Fruit fly (Drosophila melanogaster) Kc167 (cell line): ENCODE measurements around the gene Pgd.

Experiments used
- Myc ChIP-seq: fragments of >200 bp; optimal IDR thresholded peaks from 2 replicates; lab custom pipeline; 2017; ENCODE audit warnings: missing external identifiers
- Sin3A ChIP-seq: fragments of >200 bp; optimal IDR thresholded peaks from 2 replicates; lab custom pipeline; 2018; ENCODE audit warnings: missing external identifiers
- h ChIP-seq: fragments of >200 bp; optimal IDR thresholded peaks from 3 replicates; lab custom pipeline; 2018; ENCODE audit warnings: missing external identifiers
- insv ChIP-seq: fragments of >200 bp; optimal IDR thresholded peaks from 3 replicates; lab custom pipeline; 2018; ENCODE audit warnings: missing external identifiers
- psq ChIP-seq: fragments of >200 bp; optimal IDR thresholded peaks from 2 replicates; lab custom pipeline; 2017; ENCODE audit warnings: missing external identifiers
- ttk ChIP-seq: sonication (Bioruptor generic); optimal IDR thresholded peaks from 2 replicates; lab custom pipeline; 2017; ENCODE audit warnings: missing external identifiers

Pgd gene

DNA sequence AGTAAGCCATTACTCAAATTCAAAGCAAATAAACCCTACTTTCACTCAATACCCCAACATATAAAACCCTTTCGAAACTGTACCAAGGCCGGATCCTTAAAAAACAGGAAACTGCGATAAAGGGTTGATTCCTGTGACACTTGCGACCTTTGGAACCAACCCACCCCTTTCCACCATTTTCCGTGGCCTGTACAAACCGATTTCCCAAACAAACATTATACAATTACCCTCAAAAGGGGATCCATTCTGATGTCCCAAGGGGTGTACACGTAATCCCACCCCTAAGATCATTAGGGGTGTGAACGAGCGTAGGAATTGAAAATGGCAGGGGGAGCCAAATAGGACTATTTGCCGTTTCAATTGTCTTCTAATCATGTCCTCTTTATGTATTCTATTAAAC lies 5.3 kb upstream of the Pgd start:
- TF ChIP-seq h (lab: Kevin White, UChicago) = no peak
- no peak for TF ChIP-seq psq (lab: Kevin White, UChicago)
- TF ChIP-seq Sin3A = no peak
- no peak for TF ChIP-seq insv (lab: Kevin White, UChicago)
- no peak for TF ChIP-seq Myc (lab: Kevin White, UChicago)
- TF ChIP-seq ttk (lab: Kevin White, UChicago) = no peak

dm6 chrX:2140487-2140886 lies 4.4 kb upstream of the Pgd start:
- TF ChIP-seq Sin3A = no peak
- TF ChIP-seq h (lab: Kevin White, UChicago) = no peak
- no peak for TF ChIP-seq ttk (lab: Kevin White, UChicago)
- no peak for TF ChIP-seq psq (lab: Kevin White, UChicago)
- TF ChIP-seq Myc (lab: Kevin White, UChicago) = no peak
- no peak for TF ChIP-seq insv (lab: Kevin White, UChicago)

dm6 chrX:2141159-2141853 lies 3.6 kb upstream of the Pgd start, which contains the start of gene D2hgdh:
Gene D2hgdh (plus strand): TSS chrX:2141489.
- no peak for TF ChIP-seq Sin3A

- TF ChIP-seq ttk (lab: Kevin White, UChicago) = no peak
- TF ChIP-seq psq (lab: Kevin White, UChicago) = no peak
- no peak for TF ChIP-seq insv (lab: Kevin White, UChicago)
- no peak for TF ChIP-seq h (lab: Kevin White, UChicago)
- no peak for TF ChIP-seq Myc (lab: Kevin White, UChicago)
- no peak for TF ChIP-seq Sin3A
Observed at dm6 chrX:2141854-2142216, 3.1 kb upstream of the Pgd start.

DNA sequence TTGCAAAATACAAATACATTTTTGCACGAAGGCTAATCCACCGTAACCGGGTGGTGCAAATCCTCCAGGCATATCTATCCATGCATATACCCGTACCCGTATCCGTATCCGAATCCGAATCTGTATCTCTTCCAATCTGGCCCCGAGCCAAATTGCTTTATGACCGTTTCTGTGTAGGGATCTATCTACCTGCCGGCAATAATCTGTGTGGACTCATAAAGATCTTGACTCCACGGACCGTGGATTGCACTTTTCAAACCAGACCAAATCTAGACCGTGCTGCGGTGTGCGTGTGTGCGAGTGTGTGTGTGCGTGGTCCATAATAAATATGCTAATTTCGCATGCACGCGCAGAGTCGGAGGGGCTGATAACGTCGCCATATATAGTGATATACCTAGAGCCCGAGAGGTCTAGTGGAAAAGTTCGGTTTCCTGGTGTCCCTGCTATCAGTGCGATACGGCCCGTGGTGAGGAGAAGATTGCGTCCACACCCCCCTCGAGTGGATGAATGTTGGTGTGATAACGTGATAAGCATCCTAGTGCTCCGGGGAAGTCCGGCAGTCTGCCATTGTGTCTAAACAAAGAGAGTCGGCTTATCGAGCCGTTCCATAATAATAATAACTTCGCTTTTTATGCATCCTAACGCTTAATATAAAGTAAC lies 2.5 kb upstream of the Pgd start:
- no peak for TF ChIP-seq Sin3A
- TF ChIP-seq insv (lab: Kevin White, UChicago) = no peak
- TF ChIP-seq psq (lab: Kevin White, UChicago) = no peak
- TF ChIP-seq h (lab: Kevin White, UChicago) = no peak
- TF ChIP-seq ttk (lab: Kevin White, UChicago) = no peak
- TF ChIP-seq Myc (lab: Kevin White, UChicago) = no peak

dm6 chrX:2142935-2143312 lies 2.0 kb upstream of the Pgd start:
- TF ChIP-seq psq (lab: Kevin White, UChicago) (no peak), h (lab: Kevin White, UChicago) (no peak), Myc (lab: Kevin White, UChicago) (no peak), insv (lab: Kevin White, UChicago) (no peak), ttk (lab: Kevin White, UChicago) (no peak), Sin3A (no peak)

dm6 chrX:2145690-2146470 lies 944 bp downstream of the Pgd start:
- TF ChIP-seq Sin3A (no peak), insv (lab: Kevin White, UChicago) (no peak), Myc (lab: Kevin White, UChicago) (no peak), ttk (lab: Kevin White, UChicago) (no peak), psq (lab: Kevin White, UChicago) (no peak), h (lab: Kevin White, UChicago) (no peak)

DNA sequence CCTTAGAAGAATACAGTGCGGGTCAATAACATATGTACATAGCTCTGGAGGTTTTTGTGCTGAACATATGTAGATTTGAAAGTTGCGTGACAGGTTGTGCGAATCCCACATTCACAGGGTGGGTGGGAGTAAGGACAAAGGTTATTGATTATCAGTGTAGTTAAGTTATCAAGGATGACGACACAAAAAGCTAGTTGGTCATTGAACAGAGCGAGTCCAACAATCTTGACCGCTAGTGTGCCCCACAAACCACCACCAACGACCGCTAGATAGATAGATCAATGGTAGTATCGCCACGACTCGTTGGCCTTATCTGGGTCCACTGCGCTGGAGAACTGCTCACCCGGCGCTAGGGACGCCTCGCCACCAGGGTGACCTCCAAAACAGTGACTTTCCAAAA lies 1.6 kb downstream of the Pgd start:
- TF ChIP-seq Myc (lab: Kevin White, UChicago) (no peak), h (lab: Kevin White, UChicago) (no peak), psq (lab: Kevin White, UChicago) (no peak), Sin3A (no peak), insv (lab: Kevin White, UChicago) (no peak), ttk (lab: Kevin White, UChicago) (no peak)

DNA sequence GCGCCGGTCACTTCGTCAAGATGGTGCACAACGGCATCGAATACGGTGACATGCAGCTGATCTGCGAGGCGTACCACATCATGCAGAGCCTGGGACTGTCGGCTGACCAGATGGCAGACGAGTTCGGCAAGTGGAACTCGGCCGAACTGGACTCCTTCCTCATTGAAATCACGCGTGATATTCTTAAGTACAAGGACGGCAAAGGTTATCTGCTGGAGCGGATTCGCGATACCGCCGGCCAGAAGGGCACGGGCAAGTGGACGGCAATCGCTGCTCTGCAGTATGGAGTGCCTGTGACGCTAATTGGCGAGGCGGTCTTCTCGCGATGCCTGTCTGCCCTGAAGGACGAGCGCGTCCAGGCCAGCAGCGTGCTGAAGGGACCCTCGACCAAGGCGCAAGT lies 2.5 kb downstream of the Pgd start:
- no peak for TF ChIP-seq insv (lab: Kevin White, UChicago)
- TF ChIP-seq ttk (lab: Kevin White, UChicago) = no peak
- no peak for TF ChIP-seq psq (lab: Kevin White, UChicago)
- no peak for TF ChIP-seq Myc (lab: Kevin White, UChicago)
- no peak for TF ChIP-seq h (lab: Kevin White, UChicago)
- TF ChIP-seq Sin3A = no peak

DNA sequence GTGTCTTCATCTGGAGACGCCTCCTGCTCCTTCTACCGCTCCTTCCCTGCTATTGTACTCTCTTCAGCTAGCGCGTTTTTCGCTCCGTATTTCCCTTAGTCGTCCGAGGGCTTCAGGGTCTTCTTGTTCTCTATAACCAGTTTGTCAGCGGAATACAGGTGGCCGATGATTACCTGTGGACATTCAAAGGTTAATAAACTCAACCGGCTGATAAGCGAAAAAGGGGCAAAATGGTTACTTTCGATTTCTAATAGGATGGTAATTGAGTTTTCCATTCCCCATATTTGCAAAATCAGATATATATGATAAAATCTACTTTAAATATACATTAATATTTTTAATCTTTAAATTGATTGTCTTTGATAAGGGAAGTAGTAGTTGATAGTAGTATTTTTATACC lies 3.7 kb downstream of the Pgd start:
- TF ChIP-seq Sin3A (no peak), ttk (lab: Kevin White, UChicago) (no peak), insv (lab: Kevin White, UChicago) (no peak), h (lab: Kevin White, UChicago) (no peak), psq (lab: Kevin White, UChicago) (no peak), Myc (lab: Kevin White, UChicago) (no peak)

DNA sequence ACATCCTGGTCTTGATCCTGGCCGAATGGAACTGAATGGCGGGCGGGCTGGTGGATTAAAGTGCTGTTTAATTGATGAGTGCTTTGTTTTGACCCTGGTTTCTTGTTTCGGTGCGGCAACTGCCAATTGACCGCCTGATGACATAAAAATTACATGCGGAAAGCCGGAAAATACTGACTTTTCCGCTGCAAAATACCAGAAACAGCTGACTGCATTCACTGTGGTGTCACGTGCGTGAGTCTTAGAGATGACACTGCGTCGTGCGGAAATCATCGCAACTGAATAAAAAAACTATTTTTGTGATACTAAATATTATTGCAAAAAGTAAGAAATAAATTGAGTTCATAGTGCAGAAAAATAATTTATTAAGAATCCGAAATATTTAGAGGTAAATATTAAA lies 4.5 kb downstream of the Pgd start, which contains the start of gene bcn92:
Gene bcn92 (minus strand): TSS at position 170 of the 400 bp plus-strand sequence.
- TF ChIP-seq psq (lab: Kevin White, UChicago) = no peak
- TF ChIP-seq insv (lab: Kevin White, UChicago) = no peak
- TF ChIP-seq h (lab: Kevin White, UChicago) = no peak
- no peak for TF ChIP-seq ttk (lab: Kevin White, UChicago)
- no peak for TF ChIP-seq Sin3A
- TF ChIP-seq Myc (lab: Kevin White, UChicago) = no peak
